Fruit fly (Drosophila melanogaster): Measurements from ENCODE around the gene Baldspot.

The Baldspot gene

dm6 chr3L:16629793-16630192 lies 31.6 kb downstream of the Baldspot start:
- no peak for TF ChIP-seq insv (optimal IDR thresholded peaks at IDR 0.05)
- no peak for TF ChIP-seq psq (optimal IDR thresholded peaks at IDR 0.05)
- TF ChIP-seq h (optimal IDR thresholded peaks at IDR 0.05): no peak

- no peak for TF ChIP-seq Sin3A (optimal IDR thresholded peaks at IDR 0.05)
- no peak for TF ChIP-seq psq (optimal IDR thresholded peaks at IDR 0.05)
- no peak for TF ChIP-seq ttk (optimal IDR thresholded peaks at IDR 0.05)
- TF ChIP-seq h (optimal IDR thresholded peaks at IDR 0.05): no peak
- TF ChIP-seq insv (optimal IDR thresholded peaks at IDR 0.05): no peak
- no peak for TF ChIP-seq Myc (optimal IDR thresholded peaks at IDR 0.05)
Observed at dm6 chr3L:16626199-16626598, 35.2 kb downstream of the Baldspot start.

dm6 chr3L:16615132-16615709 lies 46.2 kb downstream of the Baldspot start, which contains the start of gene Mo25:
Gene Mo25, minus strand, starts transcription at chr3L:16615472.
- TF ChIP-seq Myc (optimal IDR thresholded peaks at IDR 0.05) (no peak), ttk (optimal IDR thresholded peaks at IDR 0.05) (no peak), insv (optimal IDR thresholded peaks at IDR 0.05) (no peak), psq (optimal IDR thresholded peaks at IDR 0.05) (no peak), h (optimal IDR thresholded peaks at IDR 0.05) (no peak), Sin3A (optimal IDR thresholded peaks at IDR 0.05) (no peak)

dm6 chr3L:16612972-16613371 lies 48.4 kb downstream of the Baldspot start:
- no peak for TF ChIP-seq insv (optimal IDR thresholded peaks at IDR 0.05)
- no peak for TF ChIP-seq Sin3A (optimal IDR thresholded peaks at IDR 0.05)
- TF ChIP-seq ttk (optimal IDR thresholded peaks at IDR 0.05): no peak
- no peak for TF ChIP-seq Myc (optimal IDR thresholded peaks at IDR 0.05)
- no peak for TF ChIP-seq h (optimal IDR thresholded peaks at IDR 0.05)
- TF ChIP-seq psq (optimal IDR thresholded peaks at IDR 0.05): no peak

- no peak for TF ChIP-seq h (optimal IDR thresholded peaks at IDR 0.05)
- TF ChIP-seq Sin3A (optimal IDR thresholded peaks at IDR 0.05): no peak
- no peak for TF ChIP-seq ttk (optimal IDR thresholded peaks at IDR 0.05)
- no peak for TF ChIP-seq Myc (optimal IDR thresholded peaks at IDR 0.05)
- no peak for TF ChIP-seq psq (optimal IDR thresholded peaks at IDR 0.05)
- TF ChIP-seq insv (optimal IDR thresholded peaks at IDR 0.05): no peak
Observed at dm6 chr3L:16612152-16612551, 49.3 kb downstream of the Baldspot start, which contains the start of gene CG4101. Gene CG4101, plus strand, starts transcription at chr3L:16612486.

- TF ChIP-seq Sin3A (optimal IDR thresholded peaks at IDR 0.05): no peak
- TF ChIP-seq h (optimal IDR thresholded peaks at IDR 0.05): no peak
- TF ChIP-seq insv (optimal IDR thresholded peaks at IDR 0.05): no peak
- TF ChIP-seq ttk (optimal IDR thresholded peaks at IDR 0.05): no peak
- no peak for TF ChIP-seq Myc (optimal IDR thresholded peaks at IDR 0.05)
- no peak for TF ChIP-seq psq (optimal IDR thresholded peaks at IDR 0.05)
Observed at dm6 chr3L:16610201-16610600, 51.2 kb downstream of the Baldspot start, which contains the start of gene Prosbeta6. Gene Prosbeta6, minus strand, starts transcription at chr3L:16610418.

dm6 chr3L:16609120-16609519 lies 52.3 kb downstream of the Baldspot start, which contains the start of gene CG4098:
Gene CG4098, minus strand, starts transcription at chr3L:16609347.
- no peak for TF ChIP-seq ttk (optimal IDR thresholded peaks at IDR 0.05)
- no peak for TF ChIP-seq Myc (optimal IDR thresholded peaks at IDR 0.05)

dm6 chr3L:16602736-16603144 lies 58.7 kb downstream of the Baldspot start, which contains the start of gene Arts:
Gene Arts, plus strand, starts transcription at chr3L:16602851.
- no peak for TF ChIP-seq insv (optimal IDR thresholded peaks at IDR 0.05)
- no peak for TF ChIP-seq h (optimal IDR thresholded peaks at IDR 0.05)
- no peak for TF ChIP-seq Sin3A (optimal IDR thresholded peaks at IDR 0.05)
- TF ChIP-seq Myc (optimal IDR thresholded peaks at IDR 0.05): no peak
- no peak for TF ChIP-seq psq (optimal IDR thresholded peaks at IDR 0.05)
- TF ChIP-seq ttk (optimal IDR thresholded peaks at IDR 0.05): no peak
